Worm (Caenorhabditis elegans) whole organism, dauer: ENCODE results near the gene nep-24.

Experiments
- unc-62 ChIP-seq: sonication (generic microtip); optimal IDR thresholded peaks from 2 replicates; lab custom pipeline; 2017; ENCODE audit warnings: missing biosample characterization, missing genetic modification reagents, missing genetic modification characterization

Gene nep-24

DNA sequence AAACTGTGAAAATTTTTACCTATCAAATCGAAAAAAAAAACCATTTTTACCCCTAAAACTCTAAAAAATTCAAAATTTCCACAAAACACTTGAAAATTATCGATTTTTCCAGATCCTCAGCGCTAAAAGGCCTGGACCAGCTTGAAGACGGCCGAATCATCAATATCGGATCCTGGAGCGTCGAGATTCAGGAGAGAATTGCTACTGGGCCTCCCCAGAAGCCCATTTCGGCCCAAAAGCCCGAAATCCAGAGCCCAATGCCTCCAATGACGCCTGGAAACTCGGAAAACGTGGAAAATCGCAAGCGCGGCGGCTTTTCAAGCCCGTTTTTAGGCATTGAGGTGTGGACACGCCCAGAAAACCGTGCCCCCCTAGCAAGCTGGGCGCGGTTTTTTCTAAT lies 28.2 kb downstream of the nep-24 start:
- no peak for TF ChIP-seq unc-62

DNA sequence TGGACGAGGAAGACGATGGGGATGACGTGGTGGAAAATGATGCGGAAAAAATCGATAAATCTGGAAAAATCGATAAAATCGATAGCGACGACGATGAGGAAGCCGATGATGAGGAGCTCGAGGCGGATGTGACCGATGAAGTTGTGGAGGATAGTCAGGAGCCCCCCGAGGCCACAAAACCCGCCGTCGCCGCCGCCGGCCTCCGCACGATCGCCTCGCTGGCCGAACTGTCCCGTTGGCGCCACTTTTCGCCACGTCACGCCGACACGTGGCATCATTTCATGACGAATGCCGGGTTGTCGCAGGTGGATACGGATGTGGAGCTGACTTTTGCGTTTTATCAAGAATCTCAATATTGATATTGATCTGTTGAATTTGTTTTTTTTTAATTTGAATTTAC lies 38.3 kb downstream of the nep-24 start:
- TF ChIP-seq unc-62 = no peak

DNA sequence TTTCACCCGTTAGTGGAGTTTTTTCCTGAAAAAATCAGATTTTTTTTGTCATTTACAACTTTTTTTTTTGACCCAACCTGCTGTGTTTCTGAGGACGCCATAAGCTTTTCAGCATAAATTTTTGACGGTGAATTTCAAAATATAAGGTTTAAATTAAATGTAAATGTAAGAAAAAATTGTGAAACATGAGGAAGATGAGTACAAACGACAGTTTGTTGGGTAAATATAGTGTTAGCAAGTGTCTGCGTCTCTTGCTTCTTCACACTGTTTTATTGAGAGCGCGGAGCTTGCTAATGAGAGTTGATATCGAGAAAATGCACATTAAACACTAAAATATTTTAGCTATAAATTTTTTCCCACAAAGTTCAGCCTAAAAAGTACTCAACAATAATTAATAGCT lies 46.2 kb downstream of the nep-24 start, which contains the start of gene rom-3:
TSS of gene rom-3 (minus strand) at position 101 of the 400 bp plus-strand sequence.
- no peak for TF ChIP-seq unc-62
